ENCODE assay signal across 1 fruit fly cellular context in genomic region chr2L:3832249-3832675, dm6.
TF ChIP-seq lines count a peak whose summit lies in the region.

No protein-coding gene starts in this region.

TF ChIP-seq in whole organism, embryonic, 481 proteins besides CTCF, POLR2A, EP300 and RAD21 (continued from another document):
- TF ChIP-seq sc (optimal IDR thresholded peaks at IDR 0.05; lab: Kevin White, UChicago), result no peak
- peak; percentile 98 for TF ChIP-seq sc (GFP tag; optimal IDR thresholded peaks at IDR 0.05; lab: Kevin White, UChicago)
- TF ChIP-seq sob (GFP tag; IDR thresholded peaks at IDR 0.05; lab: Robert Waterston, UW), result peak; percentile 94
- peak; percentile 94 for TF ChIP-seq CG12071 (GFP tag; optimal IDR thresholded peaks at IDR 0.05; lab: Kevin White, UChicago)
- peak; percentile 98 for TF ChIP-seq CG17829 (tag; optimal IDR thresholded peaks at IDR 0.05; lab: Kevin White, UChicago)
- TF ChIP-seq bbx (GFP tag; IDR thresholded peaks at IDR 0.05; lab: Robert Waterston, UW; ENCODE audit: partially characterized antibody), result no peak
- peak; percentile 80 for TF ChIP-seq fu2 (GFP tag; optimal IDR thresholded peaks at IDR 0.05; lab: Kevin White, UChicago)
- peak; percentile 96 for TF ChIP-seq CG8924 (tag; optimal IDR thresholded peaks at IDR 0.05; lab: Kevin White, UChicago)
- 0 out of 2 replicates have a peak, but pooled peaks have one; percentile 43 for TF ChIP-seq CG42726 (GFP tag; IDR thresholded peaks at IDR 0.05; lab: Robert Waterston, UW; ENCODE audit: partially characterized antibody)
- TF ChIP-seq Six4 (GFP tag; optimal IDR thresholded peaks at IDR 0.05; lab: Kevin White, UChicago), result peak; percentile 98
- peak; percentile 95 for TF ChIP-seq CG11247 (GFP tag; IDR thresholded peaks at IDR 0.05; lab: Robert Waterston, UW)
- TF ChIP-seq CG8478 (optimal IDR thresholded peaks at IDR 0.05; lab: Kevin White, UChicago), result no peak
- peak; percentile 94 for TF ChIP-seq ase (GFP tag; IDR thresholded peaks at IDR 0.05; lab: Robert Waterston, UW)
- peak; percentile 35; the same call in 1 of the 2 replicates for TF ChIP-seq amos (GFP tag; IDR thresholded peaks at IDR 0.05; lab: Robert Waterston, UW; ENCODE audit: partially characterized antibody)
- TF ChIP-seq Myb (GFP tag; optimal IDR thresholded peaks at IDR 0.05; lab: Kevin White, UChicago), result peak; percentile 83
- TF ChIP-seq CG7839 (tag; optimal IDR thresholded peaks at IDR 0.05; lab: Kevin White, UChicago), result peak; percentile 97
- TF ChIP-seq ranshi (GFP tag; IDR thresholded peaks at IDR 0.05; lab: Robert Waterston, UW), result peak; percentile 95
- peak; percentile 95 for TF ChIP-seq tgo (GFP tag; IDR thresholded peaks at IDR 0.05; lab: Robert Waterston, UW)
- TF ChIP-seq so (GFP tag; IDR thresholded peaks at IDR 0.05; lab: Robert Waterston, UW), result peak; percentile 94
- peak; percentile 90 for TF ChIP-seq ssp (GFP tag; IDR thresholded peaks at IDR 0.05; lab: Robert Waterston, UW)
- TF ChIP-seq Gsc (GFP tag; IDR thresholded peaks at IDR 0.05; lab: Robert Waterston, UW), result peak; percentile 91
- peak; percentile 97 for TF ChIP-seq Rx (GFP tag; IDR thresholded peaks at IDR 0.05; lab: Robert Waterston, UW)
- peak; percentile 96 for TF ChIP-seq Blimp-1 (GFP tag; optimal IDR thresholded peaks at IDR 0.05; lab: Kevin White, UChicago)
- peak; percentile 95 for TF ChIP-seq tio (GFP tag; optimal IDR thresholded peaks at IDR 0.05; lab: Kevin White, UChicago)
- peak; percentile 98 for TF ChIP-seq vvl (GFP tag; IDR thresholded peaks at IDR 0.05; lab: Robert Waterston, UW)
- TF ChIP-seq HLH4C (GFP tag; IDR thresholded peaks at IDR 0.05; lab: Robert Waterston, UW; ENCODE audit: partially characterized antibody), result no peak
- TF ChIP-seq chm (GFP tag; IDR thresholded peaks at IDR 0.05; lab: Robert Waterston, UW), result peak; percentile 99
- no peak for TF ChIP-seq CG13287 (GFP tag; IDR thresholded peaks at IDR 0.05; lab: Robert Waterston, UW; ENCODE audit: partially characterized antibody)
- peak; percentile 91 for TF ChIP-seq disco-r (GFP tag; optimal IDR thresholded peaks at IDR 0.05; lab: Kevin White, UChicago)
- TF ChIP-seq Taf1 (GFP tag; IDR thresholded peaks at IDR 0.05; lab: Robert Waterston, UW), result peak; percentile 72; the same call in 1 of the 2 replicates
- peak; percentile 93 for TF ChIP-seq CG11695 (GFP tag; IDR thresholded peaks at IDR 0.05; lab: Robert Waterston, UW)
- TF ChIP-seq da (GFP tag; optimal IDR thresholded peaks at IDR 0.05; lab: Kevin White, UChicago), result peak; percentile 92
- peak; percentile 97 for TF ChIP-seq btn (GFP tag; optimal IDR thresholded peaks at IDR 0.05; lab: Kevin White, UChicago)
- TF ChIP-seq ftz-f1 (GFP tag; optimal IDR thresholded peaks at IDR 0.05; lab: Kevin White, UChicago), result peak; percentile 24
